Worm (Caenorhabditis elegans) whole organism, late embryonic: ENCODE data around the gene nspb-1.

Source experiments
- C08G9.2 ChIP-seq: sonication (generic microtip); optimal IDR thresholded peaks from 2 replicates; lab custom pipeline; 2016; ENCODE audit warnings: mild to moderate bottlenecking, missing genetic modification characterization, moderate library complexity, missing compliant biosample characterization
- C38D4.7 ChIP-seq: fragments of 200-800 bp; sonication (Bioruptor generic); optimal IDR thresholded peaks from 2 replicates; lab custom pipeline; 2018; ENCODE audit warnings: mild to moderate bottlenecking, missing genetic modification characterization, moderate library complexity, missing compliant biosample characterization
- F13H6.1 ChIP-seq: sonication (generic microtip); optimal IDR thresholded peaks from 2 replicates; lab custom pipeline; 2016; ENCODE audit warnings: missing genetic modification characterization, missing compliant biosample characterization
- T23F11.4 ChIP-seq: fragments of 200-800 bp; sonication (Bioruptor generic); optimal IDR thresholded peaks from 2 replicates; lab custom pipeline; 2018; ENCODE audit warnings: mild to moderate bottlenecking, missing genetic modification characterization, missing compliant biosample characterization
- Y22D7AL.16 ChIP-seq: sonication (generic microtip); optimal IDR thresholded peaks from 2 replicates; lab custom pipeline; 2016; ENCODE audit warnings: missing genetic modification characterization, missing compliant biosample characterization
- ama-1 ChIP-seq: fragments of 150-350 bp; optimal IDR thresholded peaks from 2 replicates; lab custom pipeline; 2014
- ceh-14 ChIP-seq: sonication (generic microtip); optimal IDR thresholded peaks from 2 replicates; lab custom pipeline; 2016; ENCODE audit warnings: missing genotype, missing genetic modification characterization, missing compliant biosample characterization
- ceh-19 ChIP-seq: fragments of 200-800 bp; sonication (Bioruptor generic); optimal IDR thresholded peaks from 2 replicates; lab custom pipeline; 2018; ENCODE audit warnings: mild to moderate bottlenecking, missing genetic modification characterization, missing compliant biosample characterization
- ceh-24 ChIP-seq: sonication (generic microtip); optimal IDR thresholded peaks from 2 replicates; lab custom pipeline; 2016; ENCODE audit warnings: mild to moderate bottlenecking, missing genetic modification characterization, missing compliant biosample characterization
- ceh-30 ChIP-seq: fragments of 150-350 bp; optimal IDR thresholded peaks from 2 replicates; lab custom pipeline; 2014; ENCODE audit warnings: missing biosample characterization, missing genetic modification characterization
- ceh-34 ChIP-seq: sonication (generic microtip); optimal IDR thresholded peaks from 2 replicates; lab custom pipeline; 2016; ENCODE audit warnings: mild to moderate bottlenecking, missing genetic modification characterization, missing compliant biosample characterization
- ceh-45 ChIP-seq: fragments of 200-800 bp; sonication (Bioruptor generic); IDR thresholded peaks from 2 replicates; pipeline ENCODE4 v1.3.6; 2022; ENCODE audit warnings: missing genetic modification reagents, missing genetic modification characterization, missing compliant biosample characterization
- ceh-6 ChIP-seq: fragments of 200-800 bp; sonication (Bioruptor generic); optimal IDR thresholded peaks from 2 replicates; lab custom pipeline; 2018; ENCODE audit warnings: mild to moderate bottlenecking, missing genetic modification characterization, missing compliant biosample characterization
- che-1 ChIP-seq: sonication (generic microtip); optimal IDR thresholded peaks from 2 replicates; lab custom pipeline; 2016; ENCODE audit warnings: mild to moderate bottlenecking, missing genetic modification characterization, missing compliant biosample characterization
- dve-1 ChIP-seq: sonication (generic microtip); optimal IDR thresholded peaks from 2 replicates; lab custom pipeline; 2017; ENCODE audit warnings: antibody characterized with exemption, mild to moderate bottlenecking, missing genetic modification characterization, missing compliant biosample characterization
- eyg-1 ChIP-seq: sonication (generic microtip); optimal IDR thresholded peaks from 2 replicates; lab custom pipeline; 2016; ENCODE audit warnings: missing genotype, missing genetic modification characterization, missing compliant biosample characterization
- fkh-10 ChIP-seq: fragments of 150-350 bp; optimal IDR thresholded peaks from 2 replicates; lab custom pipeline; 2014; ENCODE audit warnings: missing biosample characterization, missing genetic modification reagents, missing genetic modification characterization
- gmeb-2 ChIP-seq: sonication (generic microtip); optimal IDR thresholded peaks from 2 replicates; lab custom pipeline; 2016; ENCODE audit warnings: missing genetic modification characterization, inconsistent platforms, missing compliant biosample characterization
- hlh-13 ChIP-seq: fragments of 200-800 bp; sonication (Bioruptor generic); optimal IDR thresholded peaks from 2 replicates; lab custom pipeline; 2018; ENCODE audit warnings: mild to moderate bottlenecking, missing genetic modification characterization, missing compliant biosample characterization
- hlh-15 ChIP-seq: sonication (generic microtip); optimal IDR thresholded peaks from 2 replicates; lab custom pipeline; 2016; ENCODE audit warnings: missing genetic modification characterization, missing compliant biosample characterization
- hlh-6 ChIP-seq: sonication (generic microtip); optimal IDR thresholded peaks from 2 replicates; lab custom pipeline; 2016; ENCODE audit warnings: missing genotype, missing genetic modification characterization, missing compliant biosample characterization
- hlh-8 ChIP-seq: sonication (generic microtip); optimal IDR thresholded peaks from 2 replicates; lab custom pipeline; 2016; ENCODE audit warnings: missing genotype, missing genetic modification characterization, missing compliant biosample characterization
- lin-11 ChIP-seq: fragments of 200-800 bp; sonication (Bioruptor generic); optimal IDR thresholded peaks from 2 replicates; lab custom pipeline; 2018; ENCODE audit warnings: mild to moderate bottlenecking, missing genetic modification characterization, missing compliant biosample characterization
- nfya-1 ChIP-seq: sonication (generic microtip); optimal IDR thresholded peaks from 2 replicates; lab custom pipeline; 2017; ENCODE audit warnings: missing genetic modification characterization, mild to moderate bottlenecking, missing compliant biosample characterization, antibody characterized with exemption, moderate library complexity
- nhr-11 ChIP-seq: fragments of 150-350 bp; optimal IDR thresholded peaks from 2 replicates; lab custom pipeline; 2014; ENCODE audit warnings: missing biosample characterization, missing genetic modification characterization
- nhr-232 ChIP-seq: sonication (generic microtip); optimal IDR thresholded peaks from 2 replicates; lab custom pipeline; 2016; ENCODE audit warnings: missing genetic modification characterization, missing compliant biosample characterization
- npax-4 ChIP-seq: sonication (generic microtip); optimal IDR thresholded peaks from 2 replicates; lab custom pipeline; 2016; ENCODE audit warnings: missing genetic modification characterization, missing compliant biosample characterization
- odd-2 ChIP-seq: sonication (generic microtip); optimal IDR thresholded peaks from 2 replicates; lab custom pipeline; 2017; ENCODE audit warnings: antibody characterized with exemption, mild to moderate bottlenecking, missing genetic modification characterization, missing compliant biosample characterization
- pag-3 ChIP-seq: sonication (generic microtip); optimal IDR thresholded peaks from 2 replicates; lab custom pipeline; 2016; ENCODE audit warnings: missing compliant biosample characterization, missing genetic modification characterization, borderline replicate concordance
- pat-9 ChIP-seq: fragments of 200-800 bp; sonication (Bioruptor generic); optimal IDR thresholded peaks from 2 replicates; lab custom pipeline; 2018; ENCODE audit warnings: mild to moderate bottlenecking, missing genetic modification characterization, moderate library complexity, missing compliant biosample characterization
- pax-1 ChIP-seq: fragments of 150-350 bp; optimal IDR thresholded peaks from 2 replicates; lab custom pipeline; 2014; ENCODE audit warnings: missing biosample characterization, missing genetic modification characterization
- pha-2 ChIP-seq: sonication (generic microtip); optimal IDR thresholded peaks from 2 replicates; lab custom pipeline; 2017; ENCODE audit warnings: mild to moderate bottlenecking, missing genetic modification characterization, missing compliant biosample characterization
- pqm-1 ChIP-seq: sonication (generic microtip); optimal IDR thresholded peaks from 2 replicates; lab custom pipeline; 2016; ENCODE audit warnings: missing genetic modification characterization, missing compliant biosample characterization
- pros-1 ChIP-seq: fragments of 150-350 bp; optimal IDR thresholded peaks from 2 replicates; lab custom pipeline; 2014; ENCODE audit warnings: missing biosample characterization, missing genetic modification reagents, missing genetic modification characterization
- ref-2 ChIP-seq: sonication (generic microtip); optimal IDR thresholded peaks from 2 replicates; lab custom pipeline; 2016; ENCODE audit warnings: missing genetic modification characterization, missing compliant biosample characterization
- sdc-2 ChIP-seq: sonication (generic microtip); optimal IDR thresholded peaks from 2 replicates; lab custom pipeline; 2016; ENCODE audit warnings: missing genotype, missing genetic modification characterization, missing compliant biosample characterization
- sox-2 ChIP-seq: fragments of 200-800 bp; sonication (Bioruptor generic); IDR thresholded peaks from 2 replicates; pipeline ENCODE4 v1.3.6; 2022; ENCODE audit warnings: missing genetic modification reagents, missing genetic modification characterization, missing compliant biosample characterization
- sox-4 ChIP-seq: sonication (generic microtip); optimal IDR thresholded peaks from 2 replicates; lab custom pipeline; 2017; ENCODE audit warnings: mild to moderate bottlenecking, missing genetic modification characterization, inconsistent platforms, missing compliant biosample characterization
- syd-9 ChIP-seq: sonication (generic microtip); optimal IDR thresholded peaks from 2 replicates; lab custom pipeline; 2016; ENCODE audit warnings: mild to moderate bottlenecking, missing genetic modification characterization, moderate library complexity, missing compliant biosample characterization
- tbx-2 ChIP-seq: sonication (generic microtip); optimal IDR thresholded peaks from 2 replicates; lab custom pipeline; 2016; ENCODE audit warnings: missing genetic modification characterization, missing compliant biosample characterization
- tbx-7 ChIP-seq: sonication (generic microtip); optimal IDR thresholded peaks from 2 replicates; lab custom pipeline; 2016; ENCODE audit warnings: missing genotype, missing genetic modification characterization, missing compliant biosample characterization
- ttx-3 ChIP-seq: sonication (generic microtip); optimal IDR thresholded peaks from 2 replicates; lab custom pipeline; 2016; ENCODE audit warnings: missing genetic modification reagents, missing genetic modification characterization, missing compliant biosample characterization
- unc-3 ChIP-seq, 2 experiments: fragments of 200-800 bp in 1 of 2; sonication (Bioruptor generic) in 1 of 2; sonication (generic microtip) in 1 of 2; conservative IDR thresholded peaks in 1 of 2; optimal IDR thresholded peaks in 1 of 2; 2 replicates each; pipeline versions ENCODE4 v1.3.6 to Lab custom; 2016 to 2022; ENCODE audit warnings: missing compliant biosample characterization in 2 of 2, missing genetic modification characterization in 2 of 2, missing genetic modification reagents in 1 of 2
- unc-55 ChIP-seq: sonication (generic microtip); optimal IDR thresholded peaks from 2 replicates; lab custom pipeline; 2017; ENCODE audit warnings: missing biosample characterization, missing genetic modification reagents, missing genetic modification characterization
- unc-86 ChIP-seq: sonication (generic microtip); optimal IDR thresholded peaks from 2 replicates; lab custom pipeline; 2016; ENCODE audit warnings: missing genetic modification characterization, missing compliant biosample characterization
- zip-5 ChIP-seq: sonication (generic microtip); optimal IDR thresholded peaks from 2 replicates; lab custom pipeline; 2016; ENCODE audit warnings: missing genetic modification characterization, missing compliant biosample characterization
- ztf-16 ChIP-seq: sonication (generic microtip); optimal IDR thresholded peaks from 2 replicates; lab custom pipeline; 2017; ENCODE audit warnings: missing genetic modification characterization, missing compliant biosample characterization

The nspb-1 gene

ce11 chrIV:6556624-6557368 is 34.1 kb downstream of the nspb-1 start, which contains the start of gene try-3 (continued):
- TF ChIP-seq tbx-7 (tag; lab: Kevin White, UChicago) (no peak), ceh-19 (GFP tag; lab: Kevin White, UChicago) (peak; percentile 52), pag-3 (tag; lab: Kevin White, UChicago) (no peak), npax-4 (tag; lab: Kevin White, UChicago) (no peak), ztf-16 (tag; lab: Kevin White, UChicago) (peak; percentile 67), ceh-34 (tag; lab: Kevin White, UChicago) (peak; percentile 24), hlh-13 (peak; percentile 16), dve-1 (peak; percentile 68), F13H6.1 (tag; lab: Kevin White, UChicago) (no peak), zip-5 (tag; lab: Kevin White, UChicago) (peak; percentile 22), ceh-24 (no peak), che-1 (peak; percentile 59), T23F11.4 (GFP tag; lab: Kevin White, UChicago) (peak; percentile 60), pha-2 (tag; lab: Kevin White, UChicago) (peak; percentile 47), sox-4 (tag; lab: Kevin White, UChicago) (peak; percentile 55), unc-86 (tag; lab: Kevin White, UChicago) (no peak), ceh-14 (peak; percentile 41), ref-2 (peak; percentile 43), Y22D7AL.16 (no peak), C38D4.7 (GFP tag; lab: Kevin White, UChicago) (peak; percentile 34), ceh-6 (peak; percentile 58), hlh-6 (tag; lab: Kevin White, UChicago) (no peak), ttx-3 (tag; lab: Kevin White, UChicago) (peak; percentile 42), unc-55 (GFP tag; lab: Kevin White, UChicago) (no peak), nfya-1 (tag; lab: Kevin White, UChicago) (peak; percentile 58), sox-2 (GFP tag; lab: Robert Waterston, UW) (no peak), gmeb-2 (tag; lab: Kevin White, UChicago) (peak; percentile 51), nhr-11 (tag; lab: Kevin White, UChicago) (no peak), tbx-2 (peak; percentile 49), unc-3 (GFP tag; conservative IDR thresholded peaks at IDR 0.05; lab: Robert Waterston, UW) (peak; percentile 43; the same call in 1 of the 2 replicates), unc-3 (tag; optimal IDR thresholded peaks at IDR 0.05; lab: Kevin White, UChicago) (peak; percentile 31), ama-1 (lab: Kevin White, UChicago) (no peak), eyg-1 (tag; lab: Kevin White, UChicago) (peak; percentile 36), syd-9 (peak; percentile 32), pat-9 (peak; percentile 50), hlh-8 (tag; lab: Kevin White, UChicago) (peak; percentile 5), pqm-1 (tag; lab: Kevin White, UChicago) (peak; percentile 26), ceh-45 (GFP tag; lab: Robert Waterston, UW) (no peak), hlh-15 (tag; lab: Kevin White, UChicago) (no peak), pros-1 (tag; lab: Kevin White, UChicago) (peak; percentile 23), lin-11 (tag; lab: Kevin White, UChicago) (peak; percentile 56), sdc-2 (tag; lab: Kevin White, UChicago) (peak; percentile 14), pax-1 (tag; lab: Kevin White, UChicago) (no peak), ceh-30 (tag; lab: Kevin White, UChicago) (peak; percentile 7), nhr-232 (tag; lab: Kevin White, UChicago) (peak; percentile 53), fkh-10 (no peak), C08G9.2 (tag; lab: Kevin White, UChicago) (peak; percentile 17), odd-2 (tag; lab: Kevin White, UChicago) (peak; percentile 25)
